Fruit fly (Drosophila melanogaster): ENCODE measurements around the gene Sec16.

The Sec16 gene

dm6 chrX:12574666-12575202 is 21.1 kb upstream of the Sec16 start (continued):
- TF ChIP-seq tin (GFP tag; optimal IDR thresholded peaks at IDR 0.05) (no peak), Dek (tag; optimal IDR thresholded peaks at IDR 0.05) (no peak), CG8944 (GFP tag; optimal IDR thresholded peaks at IDR 0.05) (no peak), mirr (GFP tag; optimal IDR thresholded peaks at IDR 0.05) (no peak), chm (GFP tag; IDR thresholded peaks at IDR 0.05) (no peak), kay (GFP tag; optimal IDR thresholded peaks at IDR 0.05) (no peak), chif (GFP tag; optimal IDR thresholded peaks at IDR 0.05) (no peak), cg (GFP tag; optimal IDR thresholded peaks at IDR 0.05) (peak; percentile 77), D19A (tag; optimal IDR thresholded peaks at IDR 0.05) (peak; percentile 41), Sin3A (optimal IDR thresholded peaks at IDR 0.05) (no peak), seq (GFP tag; IDR thresholded peaks at IDR 0.05) (no peak), CG15479 (GFP tag; optimal IDR thresholded peaks at IDR 0.05) (peak; percentile 97), CG8290 (GFP tag; optimal IDR thresholded peaks at IDR 0.05) (peak; percentile 16), CG8290 (tag; optimal IDR thresholded peaks at IDR 0.05) (peak in 1 of 2 experiments; percentile 4), CG11695 (GFP tag; IDR thresholded peaks at IDR 0.05) (0 out of 3 replicates have a peak, but pooled peaks have one; percentile 37), Mrtf (GFP tag; IDR thresholded peaks at IDR 0.05) (no peak), CG2875 (GFP tag; optimal IDR thresholded peaks at IDR 0.05) (no peak), CG7372 (GFP tag; IDR thresholded peaks at IDR 0.05) (no peak), Ets97D (GFP tag; optimal IDR thresholded peaks at IDR 0.05) (no peak), CG12299 (tag; optimal IDR thresholded peaks at IDR 0.05) (no peak), CG10431 (GFP tag; optimal IDR thresholded peaks at IDR 0.05) (no peak), CG7745 (tag; optimal IDR thresholded peaks at IDR 0.05) (no peak), CG8388 (GFP tag; optimal IDR thresholded peaks at IDR 0.05) (no peak), CG3163 (GFP tag; optimal IDR thresholded peaks at IDR 0.05) (no peak), Oaz (GFP tag; IDR thresholded peaks at IDR 0.05) (no peak), scrt (GFP tag; optimal IDR thresholded peaks at IDR 0.05) (peak; percentile 28), Vsx1 (GFP tag; optimal IDR thresholded peaks at IDR 0.05) (no peak), aop (GFP tag; IDR thresholded peaks at IDR 0.05) (no peak), kni (GFP tag; optimal IDR thresholded peaks at IDR 0.05) (peak; percentile 26), Drgx (GFP tag; IDR thresholded peaks at IDR 0.05) (peak; percentile 90), pum (GFP tag; optimal IDR thresholded peaks at IDR 0.05) (no peak), CG4328 (GFP tag; optimal IDR thresholded peaks at IDR 0.05) (no peak), CG10147 (GFP tag; optimal IDR thresholded peaks at IDR 0.05) (no peak), CG12769 (tag; optimal IDR thresholded peaks at IDR 0.05) (peak; percentile 13), CG12219 (GFP tag; optimal IDR thresholded peaks at IDR 0.05) (no peak), sna (GFP tag; IDR thresholded peaks at IDR 0.05; ENCODE audit: partially characterized antibody) (peak; percentile 28; the same call in 1 of the 2 replicates), pb (GFP tag; optimal IDR thresholded peaks at IDR 0.05) (no peak), CG10267 (tag; optimal IDR thresholded peaks at IDR 0.05) (no peak), CG4424 (GFP tag; optimal IDR thresholded peaks at IDR 0.05) (no peak), CG2129 (GFP tag; IDR thresholded peaks at IDR 0.05; ENCODE audit: partially characterized antibody) (no peak), wor (GFP tag; IDR thresholded peaks at IDR 0.05) (no peak), CG1024 (GFP tag; IDR thresholded peaks at IDR 0.05) (no peak), luna (GFP tag; optimal IDR thresholded peaks at IDR 0.05) (no peak), CG9609 (GFP tag; optimal IDR thresholded peaks at IDR 0.05) (no peak), BtbVII (GFP tag; optimal IDR thresholded peaks at IDR 0.05) (peak; percentile 41), CG16813 (GFP tag; IDR thresholded peaks at IDR 0.05; ENCODE audit: partially characterized antibody) (no peak), Ravus (GFP tag; IDR thresholded peaks at IDR 0.05) (no peak), Doc2 (GFP tag; IDR thresholded peaks at IDR 0.05) (no peak), wek (GFP tag; optimal IDR thresholded peaks at IDR 0.05) (no peak), shn (GFP tag; optimal IDR thresholded peaks at IDR 0.05) (peak; percentile 18), Trl (optimal IDR thresholded peaks at IDR 0.05) (peak; percentile 20 to 43), Trl (GFP tag; optimal IDR thresholded peaks at IDR 0.05) (no peak)
